Worm (Caenorhabditis elegans): ENCODE results near the gene zipt-17.

- TF ChIP-seq ztf-29 (GFP tag; IDR thresholded peaks at IDR 0.05) (no peak), ztf-23 (GFP tag; IDR thresholded peaks at IDR 0.05) (no peak), flt-1 (GFP tag; IDR thresholded peaks at IDR 0.05) (no peak)
These were observed at the start of gene zipt-17 for ce11 chrIV:17367294-17367693.
